Worm (Caenorhabditis elegans) whole organism, mixed stage, embryonic: Measurements from ENCODE around the gene srv-6.

Source experiments
- lin-13 ChIP-seq: fragments of 150-350 bp; optimal IDR thresholded peaks from 2 replicates; lab custom pipeline; 2014; ENCODE audit warnings: missing biosample characterization, missing genetic modification characterization
- lsy-2 ChIP-seq: fragments of 150-350 bp; optimal IDR thresholded peaks from 2 replicates; lab custom pipeline; 2014; ENCODE audit warnings: missing biosample characterization, missing genetic modification characterization
- mab-5 ChIP-seq: fragments of 150-350 bp; optimal IDR thresholded peaks from 2 replicates; lab custom pipeline; 2014; ENCODE audit warnings: missing biosample characterization, missing genetic modification characterization
- mep-1 ChIP-seq: fragments of 150-350 bp; optimal IDR thresholded peaks from 2 replicates; lab custom pipeline; 2017; ENCODE audit warnings: missing biosample characterization, missing genetic modification reagents, missing genetic modification characterization, inconsistent platforms
- nhr-237 ChIP-seq: fragments of 150-350 bp; optimal IDR thresholded peaks from 2 replicates; lab custom pipeline; 2014; ENCODE audit warnings: missing biosample characterization, missing genetic modification characterization
- nhr-28 ChIP-seq: fragments of 150-350 bp; optimal IDR thresholded peaks from 2 replicates; lab custom pipeline; 2014; ENCODE audit warnings: missing biosample characterization, missing genetic modification characterization
- nhr-76 ChIP-seq: sonication (generic microtip); optimal IDR thresholded peaks from 2 replicates; lab custom pipeline; 2017; ENCODE audit warnings: missing biosample characterization, missing genetic modification characterization
- sptf-1 ChIP-seq: sonication (generic microtip); optimal IDR thresholded peaks from 2 replicates; lab custom pipeline; 2017; ENCODE audit warnings: mild to moderate bottlenecking, missing genetic modification characterization, moderate library complexity, missing compliant biosample characterization
- unc-62 ChIP-seq: fragments of 150-350 bp; optimal IDR thresholded peaks from 2 replicates; lab custom pipeline; 2014; ENCODE audit warnings: missing biosample characterization, missing genetic modification reagents, missing genetic modification characterization

ce11 chrX:4246237-4246697, 10.6 kb upstream of the srv-6 start:
- TF ChIP-seq sptf-1 (tag; lab: Kevin White, UChicago) (no peak), nhr-237 (no peak), unc-62 (GFP tag; lab: Kevin White, UChicago) (peak; percentile 15), mab-5 (no peak), nhr-28 (tag; lab: Kevin White, UChicago) (no peak), lin-13 (tag; lab: Kevin White, UChicago) (no peak), mep-1 (no peak), nhr-76 (tag; lab: Kevin White, UChicago) (no peak), lsy-2 (tag; lab: Kevin White, UChicago) (no peak)
